Worm (Caenorhabditis elegans) whole organism, L4 larva: ENCODE data around the gene inx-9.

Experiments used
- F10B5.3 ChIP-seq: sonication (generic microtip); optimal IDR thresholded peaks from 2 replicates; lab custom pipeline; 2016; ENCODE audit warnings: mild to moderate bottlenecking, missing genetic modification characterization, missing compliant biosample characterization
- F37D6.2 ChIP-seq: sonication (generic microtip); optimal IDR thresholded peaks from 2 replicates; lab custom pipeline; 2016; ENCODE audit warnings: mild to moderate bottlenecking, missing genetic modification characterization, missing compliant biosample characterization
- F44E2.7 ChIP-seq: fragments of 200-800 bp; sonication (Bioruptor generic); IDR thresholded peaks from 2 replicates; pipeline ENCODE4 v2.1.2; 2022; ENCODE audit warnings: missing genetic modification characterization, missing compliant biosample characterization
- F49E8.2 ChIP-seq: sonication (generic microtip); optimal IDR thresholded peaks from 2 replicates; lab custom pipeline; 2016; ENCODE audit warnings: missing compliant biosample characterization, mild to moderate bottlenecking, missing genetic modification characterization, borderline replicate concordance
- Y48G9A.11 ChIP-seq: fragments of 200-800 bp; sonication (Bioruptor generic); IDR thresholded peaks from 2 replicates; pipeline ENCODE4 v1.3.6; 2022; ENCODE audit warnings: missing genetic modification reagents, missing genetic modification characterization, missing compliant biosample characterization
- aha-1 ChIP-seq: fragments of 150-350 bp; peaks from one replicate; lab custom pipeline; 2014; ENCODE audit warnings: missing biosample characterization, missing genetic modification characterization
- aly-2 ChIP-seq: sonication (generic microtip); optimal IDR thresholded peaks from 2 replicates; lab custom pipeline; 2018; ENCODE audit warnings: missing biosample characterization, missing genetic modification characterization
- ceh-28 ChIP-seq: fragments of 150-350 bp; optimal IDR thresholded peaks from 2 replicates; lab custom pipeline; 2014; ENCODE audit warnings: missing biosample characterization, missing genetic modification reagents, missing genetic modification characterization
- ceh-32 ChIP-seq: sonication (generic microtip); optimal IDR thresholded peaks from 2 replicates; lab custom pipeline; 2016; ENCODE audit warnings: mild to moderate bottlenecking, missing genetic modification characterization, missing compliant biosample characterization; ENCODE audit not compliant: poor library complexity
- ceh-44 ChIP-seq: fragments of 200-800 bp; sonication (Bioruptor generic); IDR thresholded peaks from 2 replicates; pipeline ENCODE4 v1.3.6; 2022; ENCODE audit warnings: missing genetic modification reagents, missing genetic modification characterization, missing compliant biosample characterization
- daf-16 ChIP-seq, 3 experiments: sonication (generic microtip); optimal IDR thresholded peaks; 2 replicates each; lab custom pipeline; 2016 to 2017; ENCODE audit warnings: missing genetic modification characterization in 3 of 3, missing genetic modification reagents in 3 of 3, mild to moderate bottlenecking in 2 of 3, missing compliant biosample characterization in 2 of 3, missing biosample characterization in 1 of 3, moderate library complexity in 1 of 3
- daf-19 ChIP-seq: fragments of 200-800 bp; sonication (Bioruptor generic); conservative IDR thresholded peaks from 2 replicates; pipeline ENCODE4 v1.3.6; 2022; ENCODE audit warnings: missing genetic modification characterization, missing compliant biosample characterization
- dmd-9 ChIP-seq: fragments of 200-800 bp; sonication (Bioruptor generic); IDR thresholded peaks from 2 replicates; pipeline ENCODE4 v1.3.6; 2022; ENCODE audit warnings: missing genetic modification reagents, missing genetic modification characterization, missing compliant biosample characterization
- dpl-1 ChIP-seq: fragments of 150-350 bp; optimal IDR thresholded peaks from 2 replicates; lab custom pipeline; 2014; ENCODE audit warnings: missing biosample characterization, missing genetic modification reagents, missing genetic modification characterization
- dve-1 ChIP-seq: sonication (generic microtip); optimal IDR thresholded peaks from 2 replicates; lab custom pipeline; 2017; ENCODE audit warnings: antibody characterized with exemption, mild to moderate bottlenecking, missing genetic modification characterization, missing compliant biosample characterization; ENCODE audit not compliant: insufficient read depth
- fkh-10 ChIP-seq: fragments of 150-350 bp; optimal IDR thresholded peaks from 2 replicates; lab custom pipeline; 2014; ENCODE audit warnings: missing biosample characterization, missing genetic modification reagents, missing genetic modification characterization
- hlh-11 ChIP-seq: fragments of 200-800 bp; sonication (Bioruptor generic); optimal IDR thresholded peaks from 2 replicates; lab custom pipeline; 2018; ENCODE audit warnings: mild to moderate bottlenecking, missing genetic modification characterization, missing compliant biosample characterization
- hlh-30 ChIP-seq: sonication (generic microtip); optimal IDR thresholded peaks from 2 replicates; lab custom pipeline; 2017; ENCODE audit warnings: antibody characterized with exemption, mild to moderate bottlenecking, missing genetic modification characterization, missing compliant biosample characterization; ENCODE audit not compliant: insufficient read depth
- hmg-1.1 ChIP-seq: fragments of 200-800 bp; sonication (Bioruptor generic); IDR thresholded peaks from 2 replicates; pipeline ENCODE4 v1.3.6; 2022; ENCODE audit warnings: missing genetic modification reagents, missing genetic modification characterization, missing compliant biosample characterization
- lin-29 ChIP-seq: fragments of 200-800 bp; sonication (Bioruptor generic); IDR thresholded peaks from 2 replicates; pipeline ENCODE4 v1.3.6; 2022; ENCODE audit warnings: missing genetic modification reagents, missing genetic modification characterization, missing compliant biosample characterization
- lin-39 ChIP-seq: fragments of 150-350 bp; optimal IDR thresholded peaks from 2 replicates; lab custom pipeline; 2014; ENCODE audit warnings: missing biosample characterization, missing genetic modification reagents, missing genetic modification characterization
- lsy-2 ChIP-seq, 2 experiments: fragments of 150-350 bp in 1 of 2; sonication (generic microtip) in 1 of 2; optimal IDR thresholded peaks; 2 replicates each; lab custom pipeline; 2014 to 2017; ENCODE audit warnings: missing biosample characterization in 2 of 2, missing genetic modification characterization in 2 of 2
- mdl-1 ChIP-seq, 2 experiments: fragments of 150-350 bp in 1 of 2; sonication (generic microtip) in 1 of 2; optimal IDR thresholded peaks; 2 replicates each; lab custom pipeline; 2014 to 2017; ENCODE audit warnings: missing biosample characterization in 2 of 2, missing genetic modification characterization in 2 of 2
- mep-1 ChIP-seq: fragments of 150-350 bp; sonication (generic microtip); optimal IDR thresholded peaks from 3 replicates; lab custom pipeline; 2014; ENCODE audit warnings: missing biosample characterization, missing genetic modification characterization
- mes-2 ChIP-seq: sonication (generic microtip); optimal IDR thresholded peaks from 2 replicates; lab custom pipeline; 2016; ENCODE audit warnings: missing genotype, mild to moderate bottlenecking, missing genetic modification characterization, missing compliant biosample characterization; ENCODE audit not compliant: poor library complexity, severe bottlenecking
- mxl-3 ChIP-seq: fragments of 200-800 bp; sonication (Bioruptor generic); optimal IDR thresholded peaks from 2 replicates; lab custom pipeline; 2018; ENCODE audit warnings: mild to moderate bottlenecking, missing genetic modification characterization, missing compliant biosample characterization
- nhr-11 ChIP-seq: fragments of 150-350 bp; optimal IDR thresholded peaks from 2 replicates; lab custom pipeline; 2014; ENCODE audit warnings: missing biosample characterization, missing genetic modification characterization
- nhr-28 ChIP-seq: fragments of 150-350 bp; optimal IDR thresholded peaks from 2 replicates; lab custom pipeline; 2014; ENCODE audit warnings: missing biosample characterization, missing genetic modification characterization
- nhr-77 ChIP-seq: fragments of 150-350 bp; optimal IDR thresholded peaks from 2 replicates; lab custom pipeline; 2014; ENCODE audit warnings: missing biosample characterization, missing genetic modification characterization
- rbr-2 ChIP-seq: sonication (generic microtip); optimal IDR thresholded peaks from 2 replicates; lab custom pipeline; 2016; ENCODE audit warnings: missing genotype, missing genetic modification characterization, missing compliant biosample characterization
- saeg-2 ChIP-seq: fragments of 200-800 bp; sonication (Bioruptor generic); IDR thresholded peaks from 2 replicates; pipeline ENCODE4 v1.3.6; 2022; ENCODE audit warnings: missing genetic modification reagents, missing genetic modification characterization, missing compliant biosample characterization
- sdz-12 ChIP-seq: fragments of 200-800 bp; sonication (Bioruptor generic); optimal IDR thresholded peaks from 2 replicates; lab custom pipeline; 2018; ENCODE audit warnings: mild to moderate bottlenecking, missing genetic modification characterization, missing compliant biosample characterization
- set-16 ChIP-seq: fragments of 200-800 bp; sonication (Bioruptor generic); IDR thresholded peaks from 2 replicates; pipeline ENCODE4 v1.3.6; 2022; ENCODE audit warnings: missing genetic modification reagents, missing genetic modification characterization, missing compliant biosample characterization
- snpc-1.2 ChIP-seq: fragments of 200-800 bp; sonication (Bioruptor generic); IDR thresholded peaks from 2 replicates; pipeline ENCODE4 v1.3.6; 2022; ENCODE audit warnings: missing genetic modification reagents, missing genetic modification characterization, missing compliant biosample characterization
- snpc-4 ChIP-seq: fragments of 150-350 bp; optimal IDR thresholded peaks from 2 replicates; lab custom pipeline; 2014; ENCODE audit warnings: missing biosample characterization, missing genetic modification characterization
- tag-97 ChIP-seq: fragments of 200-800 bp; sonication (Bioruptor generic); IDR thresholded peaks from 2 replicates; pipeline ENCODE4 v1.3.6; 2022; ENCODE audit warnings: missing genetic modification characterization, missing compliant biosample characterization
- tra-1 ChIP-seq: fragments of 200-800 bp; sonication (Bioruptor generic); IDR thresholded peaks from 2 replicates; pipeline ENCODE4 v1.3.6; 2022; ENCODE audit warnings: missing genetic modification reagents, missing genetic modification characterization, missing compliant biosample characterization
- unc-130 ChIP-seq: sonication (generic microtip); optimal IDR thresholded peaks from 2 replicates; lab custom pipeline; 2016; ENCODE audit warnings: missing genetic modification reagents, missing genetic modification characterization, missing compliant biosample characterization
- unc-39 ChIP-seq: sonication (generic microtip); optimal IDR thresholded peaks from 2 replicates; lab custom pipeline; 2017; ENCODE audit warnings: missing biosample characterization, missing genetic modification characterization
- unc-62 ChIP-seq, 3 experiments: fragments of 150-350 bp in 1 of 3; sonication (generic microtip); optimal IDR thresholded peaks in 2 of 3; peaks in 1 of 3; 1 replicate in 1 of 3; 2 replicates in 2 of 3; lab custom pipeline; 2014 to 2017; ENCODE audit warnings: missing biosample characterization in 3 of 3, missing genetic modification characterization in 3 of 3, missing genetic modification reagents in 3 of 3, missing genotype in 1 of 3
- vab-7 ChIP-seq: fragments of 200-800 bp; sonication (Bioruptor generic); IDR thresholded peaks from 2 replicates; pipeline ENCODE4 v1.3.6; 2022; ENCODE audit warnings: missing genetic modification reagents, missing genetic modification characterization, missing compliant biosample characterization
- zfp-3 ChIP-seq: fragments of 200-800 bp; sonication (Bioruptor generic); conservative IDR thresholded peaks from 2 replicates; pipeline ENCODE4 v1.3.6; 2022; ENCODE audit warnings: missing genetic modification reagents, missing genetic modification characterization, missing compliant biosample characterization
- zip-11 ChIP-seq: fragments of 200-800 bp; sonication (Bioruptor generic); IDR thresholded peaks from 2 replicates; pipeline ENCODE4 v1.3.6; 2022; ENCODE audit warnings: missing genetic modification characterization, missing compliant biosample characterization

The inx-9 gene

DNA sequence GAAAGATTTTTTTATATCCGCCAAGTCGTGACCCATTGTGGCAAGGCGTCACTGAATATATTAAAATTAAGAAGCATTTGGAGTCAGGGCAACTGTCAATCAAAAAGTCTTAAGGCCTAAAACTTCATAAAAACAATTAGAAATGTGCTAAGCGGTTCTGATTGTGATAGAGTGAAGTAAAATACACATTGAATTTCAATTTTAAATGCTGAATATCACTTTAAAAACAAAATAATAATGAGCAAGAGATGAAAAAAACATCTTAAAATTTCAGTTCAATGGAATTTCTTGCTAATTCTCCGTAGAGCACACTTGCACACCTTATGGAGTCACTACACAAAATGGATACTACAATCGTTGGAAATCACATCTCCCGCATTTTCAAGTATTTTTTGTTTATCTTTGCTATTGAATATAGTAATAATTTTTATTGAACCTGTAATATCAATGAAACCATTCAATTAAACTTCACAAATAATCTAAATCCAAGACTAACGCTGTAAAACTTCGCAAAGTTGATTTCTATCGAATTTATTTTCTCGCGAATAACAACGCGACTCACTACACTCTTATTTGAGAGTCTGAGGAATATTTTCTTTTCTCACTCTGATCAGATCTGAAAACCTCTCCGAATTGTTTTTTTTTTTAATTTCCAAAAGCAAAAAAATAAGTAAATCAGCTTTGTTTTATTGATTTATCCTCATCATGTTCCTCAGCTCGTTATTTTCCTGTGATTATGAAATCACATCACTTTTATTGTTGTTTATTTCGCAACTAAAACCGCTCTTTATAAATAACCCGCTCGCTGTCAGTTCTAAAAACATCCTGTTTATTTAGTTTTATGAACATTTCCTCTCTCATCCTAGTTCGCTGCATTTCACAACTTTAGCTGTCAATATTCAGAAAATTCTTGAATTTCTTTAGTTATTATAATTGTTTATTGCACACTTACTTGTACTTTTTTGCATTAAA lies 40.4 kb upstream of the inx-9 start, which contains the start of gene mars-1 (continued):
- TF ChIP-seq nhr-77 (tag; lab: Kevin White, UChicago): no peak
- TF ChIP-seq ceh-44 (GFP tag; lab: Robert Waterston, UW): 0 out of 2 replicates have a peak, but pooled peaks have one; percentile 33
- TF ChIP-seq rbr-2 (tag; lab: Kevin White, UChicago): peak; percentile 62
- peak; percentile 12 to 80 for TF ChIP-seq lsy-2 (tag; optimal IDR thresholded peaks at IDR 0.05; lab: Kevin White, UChicago)
- TF ChIP-seq F49E8.2: no peak
- no peak for TF ChIP-seq daf-19 (GFP tag; lab: Robert Waterston, UW)
- TF ChIP-seq unc-39 (tag; lab: Kevin White, UChicago): no peak
- TF ChIP-seq snpc-1.2 (GFP tag; lab: Robert Waterston, UW): no peak
- TF ChIP-seq set-16 (GFP tag; lab: Robert Waterston, UW): no peak
- TF ChIP-seq F37D6.2 (tag; lab: Kevin White, UChicago): peak; percentile 33
- TF ChIP-seq ceh-28 (tag; lab: Kevin White, UChicago): no peak
- 0 out of 2 replicates have a peak, but pooled peaks have one; percentile 14 for TF ChIP-seq hmg-1.1 (GFP tag; lab: Robert Waterston, UW)
- TF ChIP-seq tag-97: no peak
- TF ChIP-seq unc-130 (GFP tag; lab: Kevin White, UChicago): peak; percentile 50
- TF ChIP-seq zip-11 (GFP tag; lab: Robert Waterston, UW): no peak
- TF ChIP-seq nhr-28: peak; percentile 41
- peak; percentile 62 for TF ChIP-seq dpl-1 (GFP tag; lab: Kevin White, UChicago)
- TF ChIP-seq mxl-3: peak; percentile 52
- peak; percentile 64 for TF ChIP-seq hlh-11 (tag; lab: Kevin White, UChicago)
- no peak for TF ChIP-seq aha-1 (tag; lab: Kevin White, UChicago)
- TF ChIP-seq unc-62 (GFP tag; optimal IDR thresholded peaks at IDR 0.05 in 1 of 2; lab: Kevin White, UChicago): peak in 1 of 2 experiments; percentile 51
- TF ChIP-seq unc-62 (tag; optimal IDR thresholded peaks at IDR 0.05; lab: Kevin White, UChicago): no peak
- TF ChIP-seq hlh-30 (tag; lab: Kevin White, UChicago): peak; percentile 64
- peak; percentile 36; the same call in 1 of the 2 replicates for TF ChIP-seq dmd-9 (GFP tag; lab: Robert Waterston, UW)

DNA sequence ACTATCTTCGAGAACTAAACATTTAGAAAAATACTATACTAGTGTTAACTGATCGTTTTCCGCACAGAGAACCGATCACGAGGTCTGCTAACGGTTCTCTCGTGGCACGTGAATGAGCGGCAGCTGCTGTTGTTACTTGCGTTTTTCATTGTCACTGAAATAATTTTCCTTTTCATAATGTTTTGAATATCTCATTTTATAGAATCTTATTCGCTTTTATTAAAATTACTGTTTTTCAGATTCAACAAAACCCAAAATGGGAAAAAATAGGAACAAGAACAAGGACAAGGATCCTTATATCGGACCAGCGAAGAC lies 39.8 kb upstream of the inx-9 start, which contains the start of gene F58B3.6:
Gene F58B3.6, plus strand, starts transcription at position 240 of the 315 bp plus-strand sequence.
- peak; percentile 72 for TF ChIP-seq nhr-28
- peak; percentile 96 for TF ChIP-seq hlh-30 (tag; lab: Kevin White, UChicago)
- TF ChIP-seq lin-39 (tag; lab: Kevin White, UChicago): no peak
- TF ChIP-seq hlh-11 (tag; lab: Kevin White, UChicago): peak; percentile 74
- no peak for TF ChIP-seq snpc-4 (tag; lab: Kevin White, UChicago)
- peak; percentile 30 for TF ChIP-seq mep-1 (tag; lab: Kevin White, UChicago)
- no peak for TF ChIP-seq dpl-1 (GFP tag; lab: Kevin White, UChicago)
- TF ChIP-seq nhr-11: peak; percentile 37
- peak in 1 of 2 experiments; percentile 64 for TF ChIP-seq mdl-1 (tag; optimal IDR thresholded peaks at IDR 0.05; lab: Kevin White, UChicago)
- TF ChIP-seq dve-1 (tag; lab: Kevin White, UChicago): peak; percentile 83
- peak in 1 of 2 experiments; percentile 2 for TF ChIP-seq daf-16 (GFP tag; optimal IDR thresholded peaks at IDR 0.05; lab: Kevin White, UChicago)
- TF ChIP-seq daf-16 (tag; optimal IDR thresholded peaks at IDR 0.05; lab: Kevin White, UChicago): no peak
- no peak for TF ChIP-seq vab-7 (GFP tag; lab: Robert Waterston, UW)
- peak in 1 of 2 experiments; percentile 38 for TF ChIP-seq lsy-2 (tag; optimal IDR thresholded peaks at IDR 0.05; lab: Kevin White, UChicago)
- peak; percentile 62 for TF ChIP-seq aha-1 (tag; lab: Kevin White, UChicago)
- 0 out of 2 replicates have a peak, but pooled peaks have one; percentile 24 for TF ChIP-seq hmg-1.1 (GFP tag; lab: Robert Waterston, UW)
- no peak for TF ChIP-seq ceh-32

DNA sequence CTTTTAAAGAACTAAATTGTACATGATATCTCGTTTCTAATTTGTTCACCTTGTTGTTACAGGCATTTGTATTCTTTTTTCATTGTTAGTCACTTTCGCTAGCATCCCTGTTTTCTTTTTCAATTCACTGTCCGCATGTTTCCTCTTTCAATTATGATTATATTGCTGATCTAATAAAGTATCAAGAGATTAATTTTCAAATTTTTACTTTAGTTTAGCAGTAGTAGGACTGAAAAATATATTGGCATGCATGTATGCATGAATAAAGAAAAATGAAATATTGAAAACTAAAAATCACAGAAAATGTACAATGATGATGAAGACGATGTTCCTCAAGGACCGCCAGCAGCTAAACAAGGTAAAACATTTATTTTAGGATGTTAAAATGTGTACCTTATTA lies 38.1 kb upstream of the inx-9 start, which contains the start of gene rbm-17:
Gene rbm-17, plus strand, starts transcription at position 301 of the 400 bp plus-strand sequence.
- TF ChIP-seq mes-2 (tag; lab: Kevin White, UChicago) (no peak), zfp-3 (GFP tag; lab: Robert Waterston, UW) (no peak), vab-7 (GFP tag; lab: Robert Waterston, UW) (no peak), F44E2.7 (no peak), tra-1 (GFP tag; lab: Robert Waterston, UW) (no peak), unc-62 (GFP tag; optimal IDR thresholded peaks at IDR 0.05 in 1 of 2; lab: Kevin White, UChicago) (peak in 1 of 2 experiments; percentile 1), unc-62 (tag; optimal IDR thresholded peaks at IDR 0.05; lab: Kevin White, UChicago) (no peak), aha-1 (tag; lab: Kevin White, UChicago) (peak; percentile 43), fkh-10 (GFP tag; lab: Kevin White, UChicago) (no peak), saeg-2 (GFP tag; lab: Robert Waterston, UW) (no peak), sdz-12 (GFP tag; lab: Kevin White, UChicago) (no peak), lin-29 (no peak), Y48G9A.11 (GFP tag; lab: Robert Waterston, UW) (no peak), aly-2 (tag; lab: Kevin White, UChicago) (no peak), ceh-32 (no peak), F10B5.3 (tag; lab: Kevin White, UChicago) (no peak)
